Worm (Caenorhabditis elegans) whole organism, L3 larva: ENCODE data around the gene col-163.

Source experiments
- aly-2 ChIP-seq: fragments of 150-350 bp; optimal IDR thresholded peaks from 2 replicates; lab custom pipeline; 2014; ENCODE audit warnings: missing biosample characterization, missing genetic modification characterization
- ama-1 ChIP-seq: fragments of 150-350 bp; optimal IDR thresholded peaks from 2 replicates; lab custom pipeline; 2018
- ceh-28 ChIP-seq: fragments of 150-350 bp; optimal IDR thresholded peaks from 2 replicates; lab custom pipeline; 2014; ENCODE audit warnings: missing biosample characterization, missing genetic modification reagents, missing genetic modification characterization
- ceh-82 ChIP-seq: fragments of 150-350 bp; optimal IDR thresholded peaks from 2 replicates; lab custom pipeline; 2014; ENCODE audit warnings: missing biosample characterization, missing genetic modification characterization
- ceh-9 ChIP-seq: sonication (generic microtip); optimal IDR thresholded peaks from 2 replicates; lab custom pipeline; 2018; ENCODE audit warnings: missing biosample characterization, missing genetic modification characterization
- daf-12 ChIP-seq: fragments of 150-350 bp; optimal IDR thresholded peaks from 2 replicates; lab custom pipeline; 2014; ENCODE audit warnings: missing biosample characterization, missing genetic modification reagents, missing genetic modification characterization
- egl-5 ChIP-seq: fragments of 150-350 bp; optimal IDR thresholded peaks from 2 replicates; lab custom pipeline; 2017; ENCODE audit warnings: missing biosample characterization, missing genetic modification reagents, missing genetic modification characterization, inconsistent platforms
- elt-2 ChIP-seq: sonication (generic microtip); optimal IDR thresholded peaks from 2 replicates; lab custom pipeline; 2016; ENCODE audit warnings: missing genetic modification reagents, mild to moderate bottlenecking, missing genetic modification characterization, missing compliant biosample characterization
- elt-3 ChIP-seq, 3 experiments: fragments of 150-350 bp in 1 of 3; sonication (generic microtip) in 2 of 3; optimal IDR thresholded peaks; 2 replicates in 2 of 3; 4 replicates in 1 of 3; lab custom pipeline; 2014 to 2017; ENCODE audit warnings: missing biosample characterization in 3 of 3, missing genetic modification characterization in 3 of 3
- fkh-10 ChIP-seq: sonication (generic microtip); optimal IDR thresholded peaks from 2 replicates; lab custom pipeline; 2017; ENCODE audit warnings: missing biosample characterization, missing genetic modification reagents, missing genetic modification characterization
- fos-1 ChIP-seq: fragments of 150-350 bp; optimal IDR thresholded peaks from 2 replicates; lab custom pipeline; 2014; ENCODE audit warnings: missing biosample characterization, missing genetic modification characterization
- hmg-11 ChIP-seq: sonication (generic microtip); optimal IDR thresholded peaks from 2 replicates; lab custom pipeline; 2016; ENCODE audit warnings: missing genetic modification characterization, missing compliant biosample characterization
- jun-1 ChIP-seq: fragments of 150-350 bp; optimal IDR thresholded peaks from 2 replicates; lab custom pipeline; 2014; ENCODE audit warnings: missing biosample characterization, missing genetic modification reagents, missing genetic modification characterization
- lin-15B ChIP-seq: fragments of 150-350 bp; optimal IDR thresholded peaks from 2 replicates; lab custom pipeline; 2014; ENCODE audit warnings: missing biosample characterization, missing genetic modification characterization
- lin-39 ChIP-seq: fragments of 150-350 bp; optimal IDR thresholded peaks from 2 replicates; lab custom pipeline; 2018; ENCODE audit warnings: missing biosample characterization, missing genetic modification reagents, missing genetic modification characterization
- nfya-1 ChIP-seq: sonication (generic microtip); optimal IDR thresholded peaks from 2 replicates; lab custom pipeline; 2017; ENCODE audit warnings: missing genetic modification characterization, mild to moderate bottlenecking, missing compliant biosample characterization, antibody characterized with exemption, moderate library complexity; ENCODE audit not compliant: insufficient read depth
- nhr-12 ChIP-seq: fragments of 150-350 bp; optimal IDR thresholded peaks from 2 replicates; lab custom pipeline; 2014; ENCODE audit warnings: missing biosample characterization, missing genetic modification characterization
- nhr-23 ChIP-seq: fragments of 150-350 bp; optimal IDR thresholded peaks from 2 replicates; lab custom pipeline; 2014; ENCODE audit warnings: missing biosample characterization, missing genetic modification reagents, missing genetic modification characterization
- nhr-28 ChIP-seq: fragments of 150-350 bp; optimal IDR thresholded peaks from 2 replicates; lab custom pipeline; 2014; ENCODE audit warnings: missing biosample characterization, missing genetic modification characterization
- nhr-43 ChIP-seq: sonication (generic microtip); optimal IDR thresholded peaks from 2 replicates; lab custom pipeline; 2016; ENCODE audit warnings: mild to moderate bottlenecking, missing genetic modification characterization, missing compliant biosample characterization; ENCODE audit not compliant: poor library complexity, severe bottlenecking
- nhr-76 ChIP-seq: fragments of 150-350 bp; sonication (generic microtip); optimal IDR thresholded peaks from 5 replicates; lab custom pipeline; 2014; ENCODE audit warnings: missing biosample characterization, missing genetic modification characterization
- nhr-77 ChIP-seq: fragments of 150-350 bp; optimal IDR thresholded peaks from 2 replicates; lab custom pipeline; 2014; ENCODE audit warnings: missing biosample characterization, missing genetic modification characterization
- pha-4 ChIP-seq: fragments of 150-350 bp; optimal IDR thresholded peaks from 2 replicates; lab custom pipeline; 2014; ENCODE audit warnings: missing biosample characterization, missing genetic modification reagents, missing genetic modification characterization
- sea-2 ChIP-seq: fragments of 150-350 bp; sonication (generic microtip); optimal IDR thresholded peaks from 4 replicates; lab custom pipeline; 2014; ENCODE audit warnings: missing biosample characterization, missing genetic modification reagents, missing genetic modification characterization
- skn-1 ChIP-seq: fragments of 150-350 bp; optimal IDR thresholded peaks from 2 replicates; lab custom pipeline; 2014; ENCODE audit warnings: missing biosample characterization, missing genetic modification characterization
- snpc-4 ChIP-seq: fragments of 150-350 bp; optimal IDR thresholded peaks from 2 replicates; lab custom pipeline; 2014; ENCODE audit warnings: missing biosample characterization, missing genetic modification characterization
- tbx-2 ChIP-seq: sonication (generic microtip); optimal IDR thresholded peaks from 2 replicates; lab custom pipeline; 2016; ENCODE audit warnings: mild to moderate bottlenecking, missing genetic modification characterization, missing compliant biosample characterization
- unc-39 ChIP-seq: sonication (generic microtip); optimal IDR thresholded peaks from 4 replicates; lab custom pipeline; 2017; ENCODE audit warnings: missing biosample characterization, missing genetic modification characterization
- unc-62 ChIP-seq: fragments of 150-350 bp; sonication (generic microtip); optimal IDR thresholded peaks from 4 replicates; lab custom pipeline; 2014; ENCODE audit warnings: missing biosample characterization, missing genetic modification reagents, missing genetic modification characterization
- ztf-11 ChIP-seq: fragments of 150-350 bp; optimal IDR thresholded peaks from 2 replicates; lab custom pipeline; 2014; ENCODE audit warnings: missing biosample characterization, missing genetic modification characterization
- ztf-4 ChIP-seq: fragments of 150-350 bp; optimal IDR thresholded peaks from 2 replicates; lab custom pipeline; 2014; ENCODE audit warnings: missing biosample characterization, missing genetic modification characterization

The col-163 gene

DNA sequence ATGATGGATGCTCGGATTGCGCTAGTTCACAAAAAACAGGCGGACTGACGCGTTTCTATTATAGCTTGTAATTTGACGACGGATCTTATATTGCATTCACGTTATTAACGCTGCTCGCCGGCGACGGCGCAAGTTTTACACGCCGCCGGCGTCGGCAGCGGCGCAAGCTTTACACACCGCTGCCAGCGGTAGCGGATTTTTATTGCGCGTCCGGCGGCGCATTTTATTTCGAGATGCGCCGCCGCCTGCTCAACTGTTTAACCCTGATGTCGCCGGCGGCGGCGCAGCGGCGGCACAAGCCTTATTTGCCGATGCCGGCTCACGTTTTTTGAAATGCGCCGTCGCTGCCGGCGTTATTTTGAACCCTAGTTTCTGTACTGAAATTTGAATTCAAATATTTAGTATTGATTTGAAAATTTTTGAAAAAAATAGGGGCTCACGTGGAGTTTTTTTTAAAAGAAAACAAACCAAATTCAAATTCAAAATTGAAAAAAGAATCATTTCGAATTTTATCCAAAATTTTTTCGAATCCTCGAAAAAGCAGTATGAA lies 4.8 kb downstream of the col-163 start, which contains the start of gene ttr-57:
TSS of gene ttr-57 (plus strand) at position 500 of the 550 bp plus-strand sequence.
- TF ChIP-seq lin-15B (tag; lab: Kevin White, UChicago) (no peak), skn-1 (tag; lab: Kevin White, UChicago) (no peak), lin-39 (no peak), unc-39 (tag; lab: Kevin White, UChicago) (no peak), fkh-10 (no peak), sea-2 (no peak), ztf-11 (tag; lab: Kevin White, UChicago) (no peak), ama-1 (lab: Kevin White, UChicago) (no peak), nhr-23 (tag; lab: Kevin White, UChicago) (no peak), aly-2 (tag; lab: Kevin White, UChicago) (no peak), daf-12 (no peak), ceh-28 (tag; lab: Kevin White, UChicago) (no peak), ceh-9 (tag; lab: Kevin White, UChicago) (no peak), nhr-77 (no peak)

DNA sequence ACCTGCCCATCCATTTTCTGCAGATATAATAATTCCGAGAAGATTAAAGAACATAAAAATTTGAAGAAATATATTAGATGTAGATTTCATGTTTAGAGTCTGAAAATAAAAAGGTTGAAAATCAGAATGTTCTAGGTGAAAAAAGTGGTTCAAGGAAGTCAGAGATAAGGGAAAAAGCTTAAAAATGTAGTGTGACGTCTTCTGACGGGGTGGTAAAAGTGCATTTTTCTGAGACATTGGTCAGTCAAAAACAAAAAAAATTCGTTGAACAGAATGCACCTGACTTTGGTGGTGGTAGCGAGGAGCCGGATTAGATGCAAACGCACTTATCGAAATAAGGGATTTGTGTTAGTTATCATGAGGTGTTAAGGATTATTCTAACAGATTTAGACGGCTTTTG lies 6.7 kb downstream of the col-163 start, which contains the start of gene F46B3.23:
TSS of gene F46B3.23 (minus strand) at position 101 of the 400 bp plus-strand sequence.
- no peak for TF ChIP-seq nhr-23 (tag; lab: Kevin White, UChicago)
- no peak for TF ChIP-seq nhr-76 (tag; lab: Kevin White, UChicago)
- TF ChIP-seq ceh-9 (tag; lab: Kevin White, UChicago): no peak
- no peak for TF ChIP-seq snpc-4 (tag; lab: Kevin White, UChicago)
- TF ChIP-seq jun-1 (tag; lab: Kevin White, UChicago): no peak

DNA sequence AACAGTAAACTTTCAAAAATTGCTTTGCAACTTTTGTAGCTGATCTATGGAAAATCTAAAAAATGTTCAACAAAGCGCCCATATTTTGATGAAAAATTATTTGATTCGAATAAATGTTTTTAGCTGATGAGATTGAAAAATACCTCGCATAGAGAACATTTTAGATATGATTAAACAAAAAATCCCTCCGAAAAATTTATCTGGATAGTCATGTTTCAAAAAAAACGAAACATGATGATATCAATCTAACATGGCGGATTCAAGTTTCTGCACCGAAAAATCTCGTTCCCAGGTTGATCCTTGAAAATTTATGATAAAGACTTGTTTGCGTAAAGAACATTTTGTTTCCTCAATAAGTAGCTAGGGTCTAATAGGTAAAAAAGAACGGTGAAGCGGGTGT lies 8.8 kb downstream of the col-163 start, which contains the start of gene ttr-12:
TSS of gene ttr-12 (minus strand) at position 101 of the 400 bp plus-strand sequence.
- TF ChIP-seq elt-3 (tag; optimal IDR thresholded peaks at IDR 0.05; lab: Kevin White, UChicago): no peak
- peak; percentile 7 for TF ChIP-seq nhr-43

DNA sequence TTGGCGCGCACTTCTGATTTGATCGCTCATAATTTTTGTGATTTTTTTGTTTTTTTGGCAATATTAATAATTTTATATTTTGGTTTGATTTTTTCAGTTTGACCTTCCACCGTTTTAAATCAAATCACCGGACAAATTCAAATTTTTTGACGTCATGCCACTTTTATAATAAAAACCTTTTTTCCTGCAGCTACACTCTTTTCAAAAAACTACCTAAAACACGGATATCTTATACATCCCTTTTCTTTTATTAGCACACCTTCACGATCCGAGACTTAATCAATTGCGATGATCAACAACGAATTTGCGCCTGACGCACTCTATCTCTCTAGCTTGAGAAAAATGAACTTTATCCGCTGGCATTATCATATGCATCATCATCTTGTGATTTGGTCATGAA lies 9.6 kb downstream of the col-163 start, which contains the start of gene grd-2:
TSS of gene grd-2 (plus strand) at position 301 of the 400 bp plus-strand sequence.
- TF ChIP-seq egl-5 (tag; lab: Kevin White, UChicago): no peak
- TF ChIP-seq hmg-11 (tag; lab: Kevin White, UChicago): no peak

DNA sequence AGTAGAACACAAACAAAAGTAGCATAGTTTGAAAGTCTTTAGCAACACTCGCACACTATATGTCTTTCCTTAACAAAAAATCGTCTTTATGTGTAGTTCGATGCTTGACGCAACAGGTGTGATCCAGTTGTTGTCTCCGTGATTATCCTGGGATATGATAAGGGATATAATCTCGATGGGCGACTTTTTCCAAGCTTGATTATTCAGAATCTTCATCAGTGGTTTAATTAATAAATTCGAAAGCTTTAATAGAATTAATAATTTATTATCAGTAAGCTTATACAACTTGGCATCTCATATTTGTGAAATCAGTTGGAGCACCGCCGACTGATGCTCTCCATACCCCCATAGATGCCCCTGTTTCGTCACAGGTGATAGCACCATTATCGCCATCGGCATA lies 18.7 kb downstream of the col-163 start, which contains the start of gene F46B3.7:
TSS of gene F46B3.7 (minus strand) at position 101 of the 400 bp plus-strand sequence.
- no peak for TF ChIP-seq elt-2
- no peak for TF ChIP-seq ceh-82
- no peak for TF ChIP-seq ceh-28 (tag; lab: Kevin White, UChicago)
- TF ChIP-seq fos-1 (tag; lab: Kevin White, UChicago): no peak
- no peak for TF ChIP-seq ztf-11 (tag; lab: Kevin White, UChicago)
- TF ChIP-seq tbx-2: no peak
- no peak for TF ChIP-seq nhr-28 (tag; lab: Kevin White, UChicago)
- no peak for TF ChIP-seq skn-1 (tag; lab: Kevin White, UChicago)
- no peak for TF ChIP-seq sea-2
- no peak for TF ChIP-seq unc-62
- no peak for TF ChIP-seq hmg-11 (tag; lab: Kevin White, UChicago)
- TF ChIP-seq pha-4 (tag; lab: Kevin White, UChicago): no peak
- TF ChIP-seq unc-39 (tag; lab: Kevin White, UChicago): no peak
- no peak for TF ChIP-seq ceh-9 (tag; lab: Kevin White, UChicago)
- no peak for TF ChIP-seq lin-15B (tag; lab: Kevin White, UChicago)
- TF ChIP-seq nhr-43: no peak
- no peak for TF ChIP-seq jun-1 (tag; lab: Kevin White, UChicago)
- no peak for TF ChIP-seq nhr-12 (tag; lab: Kevin White, UChicago)
- TF ChIP-seq nfya-1 (tag; lab: Kevin White, UChicago): no peak
- TF ChIP-seq, all 47 proteins: peak for 0

DNA sequence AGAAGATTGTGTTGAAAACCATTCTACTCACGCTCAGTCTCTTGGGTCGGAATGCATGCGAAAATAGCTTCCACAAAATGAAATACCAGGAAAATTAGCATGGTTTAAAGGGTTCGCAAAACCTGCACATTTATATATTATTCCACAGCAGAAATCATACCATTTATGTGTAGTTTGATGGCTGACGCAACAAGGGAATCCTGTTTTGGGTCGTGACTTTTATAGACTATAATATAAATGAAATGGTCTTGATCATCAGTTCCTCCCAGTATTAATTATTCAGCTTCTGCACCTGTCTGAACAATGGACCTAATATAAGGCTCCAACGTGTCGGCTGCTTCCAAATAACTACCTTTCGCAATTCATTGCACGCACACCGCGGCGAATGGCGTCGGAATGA lies 23.2 kb downstream of the col-163 start, which contains the start of gene F46B3.8:
TSS of gene F46B3.8 (minus strand) at position 101 of the 400 bp plus-strand sequence.
- no peak for TF ChIP-seq jun-1 (tag; lab: Kevin White, UChicago)
- no peak for TF ChIP-seq nhr-43
- TF ChIP-seq ztf-4 (tag; lab: Kevin White, UChicago): no peak
- TF ChIP-seq nhr-28 (tag; lab: Kevin White, UChicago): no peak
- no peak for TF ChIP-seq unc-62
- TF ChIP-seq daf-12: no peak
- no peak for TF ChIP-seq nfya-1 (tag; lab: Kevin White, UChicago)
- no peak for TF ChIP-seq nhr-76 (tag; lab: Kevin White, UChicago)
